Worm (Caenorhabditis elegans): Measurements from ENCODE around the gene C05E11.7.

C05E11.7 gene

DNA sequence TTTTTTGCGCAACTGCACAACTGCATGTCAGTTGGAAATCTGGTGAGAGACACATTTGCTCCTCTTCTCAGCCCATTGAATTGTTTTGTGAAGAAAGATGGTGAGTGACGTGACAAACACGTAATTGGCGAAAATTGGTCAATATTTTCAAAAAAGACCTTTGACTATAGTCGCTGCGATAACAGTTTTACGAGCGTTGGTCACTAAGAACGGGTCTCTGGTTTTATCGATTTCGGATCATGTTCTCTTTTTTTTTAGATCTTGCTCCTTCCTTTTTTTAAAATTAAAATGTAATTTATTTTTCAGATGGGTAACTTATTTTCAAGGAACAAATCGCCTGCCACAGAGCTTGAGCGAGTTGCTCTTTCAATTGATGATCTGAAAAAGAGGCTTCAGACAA lies 3.0 kb upstream of the C05E11.7 start, which contains the start of gene lnp-1 (continued):
- TF ChIP-seq Y56A3A.18 (GFP tag; IDR thresholded peaks at IDR 0.05): no peak

DNA sequence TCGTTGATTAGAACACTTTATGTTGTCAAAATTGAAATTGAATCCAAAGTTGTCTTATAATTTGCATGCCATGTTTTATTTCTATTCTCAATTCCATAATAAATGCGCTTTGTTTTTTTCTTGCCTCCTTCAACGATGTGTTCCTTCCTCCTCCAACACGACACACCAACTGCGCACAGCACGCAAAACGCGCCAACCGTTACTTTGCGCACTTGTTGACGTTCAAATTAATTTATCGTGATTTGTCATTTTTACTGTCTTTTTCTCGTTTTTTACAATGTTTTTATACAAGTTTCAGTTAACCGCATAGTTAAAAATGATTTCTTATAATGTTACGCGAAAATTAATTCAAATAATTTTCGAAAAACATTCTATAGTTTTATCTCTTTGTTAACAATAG lies 2.5 kb upstream of the C05E11.7 start:
- TF ChIP-seq ceh-79 (tag; optimal IDR thresholded peaks at IDR 0.05): no peak
- no peak for TF ChIP-seq hmg-20 (GFP tag; IDR thresholded peaks at IDR 0.05)
- no peak for TF ChIP-seq snpc-4 (GFP tag; optimal IDR thresholded peaks at IDR 0.05)
- TF ChIP-seq snpc-4 (tag; optimal IDR thresholded peaks at IDR 0.05): peak in 1 of 4 experiments; percentile 29
- TF ChIP-seq nhr-80 (tag; optimal IDR thresholded peaks at IDR 0.05): peak; percentile 54
- no peak for TF ChIP-seq aptf-3 (GFP tag; IDR thresholded peaks at IDR 0.05)
- TF ChIP-seq C17E4.6 (GFP tag; IDR thresholded peaks at IDR 0.05): no peak
- no peak for TF ChIP-seq Y95B8A.8 (GFP tag; IDR thresholded peaks at IDR 0.05)
- TF ChIP-seq athp-1 (tag; optimal IDR thresholded peaks at IDR 0.05): no peak
- no peak for TF ChIP-seq dpl-1 (GFP tag; optimal IDR thresholded peaks at IDR 0.05)
- TF ChIP-seq ztf-6 (GFP tag; IDR thresholded peaks at IDR 0.05): no peak
- no peak for TF ChIP-seq ceh-91 (GFP tag; IDR thresholded peaks at IDR 0.05)
- TF ChIP-seq tlf-1 (GFP tag; optimal IDR thresholded peaks at IDR 0.05): no peak
- no peak for TF ChIP-seq ZK185.1 (tag; optimal IDR thresholded peaks at IDR 0.05; ENCODE audit: poor library complexity, severe bottlenecking)
- no peak for TF ChIP-seq him-1 (tag; optimal IDR thresholded peaks at IDR 0.05)
- TF ChIP-seq ztf-28 (GFP tag; IDR thresholded peaks at IDR 0.05): no peak
- no peak for TF ChIP-seq bed-1 (GFP tag; IDR thresholded peaks at IDR 0.05)
- no peak for TF ChIP-seq snpc-1.1 (tag; optimal IDR thresholded peaks at IDR 0.05; ENCODE audit: insufficient read depth)
- no peak for TF ChIP-seq Y53F4B.3 (GFP tag; IDR thresholded peaks at IDR 0.05)
- no peak for TF ChIP-seq mcd-1 (GFP tag; IDR thresholded peaks at IDR 0.05)
- peak; percentile 50 to 63 for TF ChIP-seq let-607 (tag; optimal IDR thresholded peaks at IDR 0.05)
- TF ChIP-seq die-1 (tag; optimal IDR thresholded peaks at IDR 0.05): no peak
- no peak for TF ChIP-seq aptf-2 (GFP tag; conservative IDR thresholded peaks at IDR 0.05)
- no peak for TF ChIP-seq dpff-1 (tag; optimal IDR thresholded peaks at IDR 0.05)
- TF ChIP-seq lin-35 (GFP tag; optimal IDR thresholded peaks at IDR 0.05): no peak
- TF ChIP-seq attf-5 (GFP tag; optimal IDR thresholded peaks at IDR 0.05): peak; percentile 7
- no peak for TF ChIP-seq snpc-3.4 (tag; optimal IDR thresholded peaks at IDR 0.05)
- no peak for TF ChIP-seq ceh-27 (GFP tag; optimal IDR thresholded peaks at IDR 0.05)
- no peak for TF ChIP-seq ztf-25 (GFP tag; IDR thresholded peaks at IDR 0.05)
- no peak for TF ChIP-seq dox-1 (GFP tag; IDR thresholded peaks at IDR 0.05)
- peak; percentile 90 for TF ChIP-seq ztf-18 (tag; optimal IDR thresholded peaks at IDR 0.05)
- TF ChIP-seq lin-26 (GFP tag; IDR thresholded peaks at IDR 0.05): no peak
- TF ChIP-seq nhr-120 (GFP tag; IDR thresholded peaks at IDR 0.05): no peak
- no peak for TF ChIP-seq ztf-3 (GFP tag; optimal IDR thresholded peaks at IDR 0.05)
- TF ChIP-seq sea-2 (GFP tag; IDR thresholded peaks at IDR 0.05): no peak

- TF ChIP-seq F39B2.1 (GFP tag; IDR thresholded peaks at IDR 0.05): no peak
Measured at ce11 chrX:4586617-4587016, 1.1 kb upstream of the C05E11.7 start, which contains the start of gene C05E11.2. TSS of gene C05E11.2 (plus strand) at chrX:4586917.

All from whole organism, young adult.